Worm (Caenorhabditis elegans) whole organism, L1 larva: ENCODE data around the gene F13H8.3.

ENCODE experiments used
- egl-27 ChIP-seq, 2 experiments: fragments of 150-350 bp in 1 of 2; sonication (generic microtip); optimal IDR thresholded peaks; 3 replicates each; lab custom pipeline; 2017 to 2018; ENCODE audit warnings: missing biosample characterization in 2 of 2, missing genetic modification characterization in 2 of 2, missing genetic modification reagents in 2 of 2
- mef-2 ChIP-seq: fragments of 150-350 bp; optimal IDR thresholded peaks from 2 replicates; lab custom pipeline; 2014; ENCODE audit warnings: missing biosample characterization, missing genetic modification characterization
- nhr-237 ChIP-seq: fragments of 150-350 bp; optimal IDR thresholded peaks from 2 replicates; lab custom pipeline; 2014; ENCODE audit warnings: missing biosample characterization, missing genetic modification characterization
- skn-1 ChIP-seq: fragments of 150-350 bp; optimal IDR thresholded peaks from 2 replicates; lab custom pipeline; 2014; ENCODE audit warnings: missing biosample characterization, missing genetic modification characterization
- unc-98 ChIP-seq: fragments of 200-800 bp; sonication (Bioruptor generic); IDR thresholded peaks from 2 replicates; pipeline ENCODE4 v1.3.6; 2022; ENCODE audit warnings: missing genetic modification characterization, missing compliant biosample characterization
- ztf-4 ChIP-seq: fragments of 150-350 bp; optimal IDR thresholded peaks from 2 replicates; lab custom pipeline; 2014; ENCODE audit warnings: missing biosample characterization, missing genetic modification characterization

ce11 chrII:6281903-6282302, 18.1 kb downstream of the F13H8.3 start:
- TF ChIP-seq nhr-237 (tag; lab: Kevin White, UChicago) = no peak
- TF ChIP-seq skn-1 = no peak
- no peak for TF ChIP-seq mef-2
- no peak for TF ChIP-seq unc-98 (GFP tag; lab: Robert Waterston, UW)
- no peak for TF ChIP-seq egl-27 (tag; optimal IDR thresholded peaks at IDR 0.05; lab: Kevin White, UChicago)
- TF ChIP-seq ztf-4 (tag; lab: Kevin White, UChicago) = no peak
